Fruit fly (Drosophila melanogaster): Measurements from ENCODE around the gene CG32388.
A peak's percentile ranks its signal among the peaks of the same experiment; 100 is the strongest.

The CG32388 gene

dm6 chr3L:6978030-6978683 is 6.2 kb downstream of the CG32388 start:
- peak; percentile 73 for TF ChIP-seq eg (GFP tag; IDR thresholded peaks at IDR 0.05)
- no peak for TF ChIP-seq cyc (GFP tag; optimal IDR thresholded peaks at IDR 0.05)
- TF ChIP-seq acj6 (GFP tag; optimal IDR thresholded peaks at IDR 0.05), result peak; percentile 36
- TF ChIP-seq pdm3 (GFP tag; optimal IDR thresholded peaks at IDR 0.05), result peak; percentile 28
- no peak for TF ChIP-seq CG9139 (GFP tag; optimal IDR thresholded peaks at IDR 0.05)
- peak; percentile 37 for TF ChIP-seq CG31627 (GFP tag; optimal IDR thresholded peaks at IDR 0.05)
- peak; percentile 78 for TF ChIP-seq Eip78C (GFP tag)
- no peak for TF ChIP-seq Ets21C (GFP tag; optimal IDR thresholded peaks at IDR 0.05)
- TF ChIP-seq vri (GFP tag; optimal IDR thresholded peaks at IDR 0.05), result no peak
- TF ChIP-seq Eip93F (GFP tag; optimal IDR thresholded peaks at IDR 0.05), result no peak
- TF ChIP-seq CG6163 (GFP tag; IDR thresholded peaks at IDR 0.05), result 0 out of 3 replicates have a peak, but pooled peaks have one; percentile 37
- no peak for TF ChIP-seq CG6854 (GFP tag; optimal IDR thresholded peaks at IDR 0.05)
- TF ChIP-seq Blimp-1 (GFP tag; optimal IDR thresholded peaks at IDR 0.05), result no peak
- TF ChIP-seq svp (GFP tag), result peak; percentile 43
- TF ChIP-seq salr (GFP tag; optimal IDR thresholded peaks at IDR 0.05), result peak in 1 of 2 experiments; percentile 22
- no peak for TF ChIP-seq Gug (GFP tag; IDR thresholded peaks at IDR 0.05)
- TF ChIP-seq dsx (GFP tag; optimal IDR thresholded peaks at IDR 0.05; ENCODE audit: poor library complexity, severe bottlenecking), result no peak
- peak; percentile 17 for TF ChIP-seq net (GFP tag; optimal IDR thresholded peaks at IDR 0.05)
- TF ChIP-seq CG32006 (GFP tag; optimal IDR thresholded peaks at IDR 0.05), result peak; percentile 74
- no peak for TF ChIP-seq fd59A (GFP tag; optimal IDR thresholded peaks at IDR 0.05)
- TF ChIP-seq CG3919 (GFP tag; optimal IDR thresholded peaks at IDR 0.05), result peak; percentile 52
- peak; percentile 36 for TF ChIP-seq Hr39 (GFP tag; optimal IDR thresholded peaks at IDR 0.05)
- no peak for TF ChIP-seq CG11902 (GFP tag; optimal IDR thresholded peaks at IDR 0.05)
- no peak for TF ChIP-seq CG1621 (tag; optimal IDR thresholded peaks at IDR 0.05)
- TF ChIP-seq CG11762 (GFP tag; optimal IDR thresholded peaks at IDR 0.05; ENCODE audit: insufficient read depth), result no peak
- no peak for TF ChIP-seq CG7368 (GFP tag; optimal IDR thresholded peaks at IDR 0.05)
- TF ChIP-seq Sox14 (GFP tag; optimal IDR thresholded peaks at IDR 0.05), result peak; percentile 5
- peak; percentile 42 for TF ChIP-seq CG8632 (GFP tag; optimal IDR thresholded peaks at IDR 0.05)
- peak; percentile 68 for TF ChIP-seq CG8119 (GFP tag; IDR thresholded peaks at IDR 0.05)
- peak; percentile 19 for TF ChIP-seq achi (GFP tag; optimal IDR thresholded peaks at IDR 0.05)
- TF ChIP-seq OdsH (GFP tag; optimal IDR thresholded peaks at IDR 0.05), result peak; percentile 50
- peak; percentile 8 for TF ChIP-seq CG10631 (GFP tag; optimal IDR thresholded peaks at IDR 0.05)
- peak; percentile 37 for TF ChIP-seq Smox (GFP tag; optimal IDR thresholded peaks at IDR 0.05)
- TF ChIP-seq fkh (GFP tag; optimal IDR thresholded peaks at IDR 0.05), result no peak
- TF ChIP-seq lz (GFP tag; optimal IDR thresholded peaks at IDR 0.05), result peak; percentile 28
- TF ChIP-seq CG34406 (GFP tag; optimal IDR thresholded peaks at IDR 0.05), result peak; percentile 7
- TF ChIP-seq CG6276 (GFP tag; optimal IDR thresholded peaks at IDR 0.05), result peak; percentile 48
- TF ChIP-seq Ets96B (tag; optimal IDR thresholded peaks at IDR 0.05), result no peak
- no peak for TF ChIP-seq esn (GFP tag; optimal IDR thresholded peaks at IDR 0.05)
- no peak for TF ChIP-seq CG8319 (GFP tag; optimal IDR thresholded peaks at IDR 0.05)
- peak; percentile 82 for TF ChIP-seq Hr4 (GFP tag; optimal IDR thresholded peaks at IDR 0.05)
- TF ChIP-seq topi (GFP tag; optimal IDR thresholded peaks at IDR 0.05), result no peak
- no peak for TF ChIP-seq Sox102F (GFP tag; optimal IDR thresholded peaks at IDR 0.05)
- TF ChIP-seq Eip75B (GFP tag; optimal IDR thresholded peaks at IDR 0.05), result no peak
- peak; percentile 24; the same call in 1 of the 2 replicates for TF ChIP-seq CG11294 (GFP tag; IDR thresholded peaks at IDR 0.05)
- TF ChIP-seq Hr38 (GFP tag; optimal IDR thresholded peaks at IDR 0.05), result no peak
- TF ChIP-seq CG3032 (tag; optimal IDR thresholded peaks at IDR 0.05), result no peak
- no peak for TF ChIP-seq spab (GFP tag; optimal IDR thresholded peaks at IDR 0.05)
- no peak for TF ChIP-seq dac (GFP tag; optimal IDR thresholded peaks at IDR 0.05)
- TF ChIP-seq CG6808 (GFP tag; optimal IDR thresholded peaks at IDR 0.05), result peak; percentile 2
- TF ChIP-seq Sox15 (GFP tag; optimal IDR thresholded peaks at IDR 0.05), result no peak
- no peak for TF ChIP-seq Lpt (GFP tag; optimal IDR thresholded peaks at IDR 0.05)

Data from whole organism, prepupa.